Worm (Caenorhabditis elegans) whole organism, late embryonic: ENCODE measurements around the gene bus-8A.

Experiments used
- C38D4.7 ChIP-seq: fragments of 200-800 bp; sonication (Bioruptor generic); optimal IDR thresholded peaks from 2 replicates; lab custom pipeline; 2018; ENCODE audit warnings: mild to moderate bottlenecking, missing genetic modification characterization, moderate library complexity, missing compliant biosample characterization
- K02D7.2 ChIP-seq: sonication (generic microtip); optimal IDR thresholded peaks from 2 replicates; lab custom pipeline; 2017; ENCODE audit warnings: mild to moderate bottlenecking, missing genetic modification characterization, missing compliant biosample characterization
- K09A11.1 ChIP-seq: sonication (generic microtip); optimal IDR thresholded peaks from 2 replicates; lab custom pipeline; 2017; ENCODE audit warnings: antibody characterized with exemption, mild to moderate bottlenecking, missing genetic modification characterization, missing compliant biosample characterization; ENCODE audit not compliant: insufficient read depth
- ahr-1 ChIP-seq: sonication (generic microtip); optimal IDR thresholded peaks from 2 replicates; lab custom pipeline; 2016; ENCODE audit warnings: missing genetic modification characterization, missing compliant biosample characterization
- ceh-14 ChIP-seq: sonication (generic microtip); optimal IDR thresholded peaks from 2 replicates; lab custom pipeline; 2016; ENCODE audit warnings: missing genotype, missing genetic modification characterization, missing compliant biosample characterization
- ceh-18 ChIP-seq: sonication (generic microtip); optimal IDR thresholded peaks from 2 replicates; lab custom pipeline; 2016; ENCODE audit warnings: missing genetic modification characterization, missing compliant biosample characterization
- ceh-30 ChIP-seq: fragments of 150-350 bp; optimal IDR thresholded peaks from 2 replicates; lab custom pipeline; 2014; ENCODE audit warnings: missing biosample characterization, missing genetic modification characterization
- ceh-31 ChIP-seq: sonication (generic microtip); optimal IDR thresholded peaks from 2 replicates; lab custom pipeline; 2016; ENCODE audit warnings: missing genetic modification characterization, missing compliant biosample characterization
- ceh-34 ChIP-seq: sonication (generic microtip); optimal IDR thresholded peaks from 2 replicates; lab custom pipeline; 2016; ENCODE audit warnings: mild to moderate bottlenecking, missing genetic modification characterization, missing compliant biosample characterization
- ceh-45 ChIP-seq: fragments of 200-800 bp; sonication (Bioruptor generic); IDR thresholded peaks from 2 replicates; pipeline ENCODE4 v1.3.6; 2022; ENCODE audit warnings: missing genetic modification reagents, missing genetic modification characterization, missing compliant biosample characterization
- ceh-48 ChIP-seq: sonication (generic microtip); optimal IDR thresholded peaks from 2 replicates; lab custom pipeline; 2016; ENCODE audit warnings: missing genetic modification characterization, inconsistent platforms, missing compliant biosample characterization
- dve-1 ChIP-seq: sonication (generic microtip); optimal IDR thresholded peaks from 2 replicates; lab custom pipeline; 2017; ENCODE audit warnings: antibody characterized with exemption, mild to moderate bottlenecking, missing genetic modification characterization, missing compliant biosample characterization
- elt-2 ChIP-seq: sonication (generic microtip); optimal IDR thresholded peaks from 2 replicates; lab custom pipeline; 2016; ENCODE audit warnings: missing genetic modification reagents, missing genetic modification characterization, missing compliant biosample characterization
- elt-4 ChIP-seq: sonication (generic microtip); optimal IDR thresholded peaks from 2 replicates; lab custom pipeline; 2016; ENCODE audit warnings: missing genetic modification characterization, missing compliant biosample characterization
- fkh-6 ChIP-seq: sonication (generic microtip); optimal IDR thresholded peaks from 2 replicates; lab custom pipeline; 2016; ENCODE audit warnings: missing genetic modification characterization, missing compliant biosample characterization
- hlh-15 ChIP-seq: sonication (generic microtip); optimal IDR thresholded peaks from 2 replicates; lab custom pipeline; 2016; ENCODE audit warnings: missing genetic modification characterization, missing compliant biosample characterization
- hlh-6 ChIP-seq: sonication (generic microtip); optimal IDR thresholded peaks from 2 replicates; lab custom pipeline; 2016; ENCODE audit warnings: missing genotype, missing genetic modification characterization, missing compliant biosample characterization
- lim-6 ChIP-seq: sonication (generic microtip); optimal IDR thresholded peaks from 2 replicates; lab custom pipeline; 2016; ENCODE audit warnings: missing genetic modification characterization, missing compliant biosample characterization
- lin-11 ChIP-seq: fragments of 200-800 bp; sonication (Bioruptor generic); optimal IDR thresholded peaks from 2 replicates; lab custom pipeline; 2018; ENCODE audit warnings: mild to moderate bottlenecking, missing genetic modification characterization, missing compliant biosample characterization
- nfya-1 ChIP-seq: sonication (generic microtip); optimal IDR thresholded peaks from 2 replicates; lab custom pipeline; 2017; ENCODE audit warnings: missing genetic modification characterization, mild to moderate bottlenecking, missing compliant biosample characterization, antibody characterized with exemption, moderate library complexity
- npax-4 ChIP-seq: sonication (generic microtip); optimal IDR thresholded peaks from 2 replicates; lab custom pipeline; 2016; ENCODE audit warnings: missing genetic modification characterization, missing compliant biosample characterization
- pat-9 ChIP-seq: fragments of 200-800 bp; sonication (Bioruptor generic); optimal IDR thresholded peaks from 2 replicates; lab custom pipeline; 2018; ENCODE audit warnings: mild to moderate bottlenecking, missing genetic modification characterization, moderate library complexity, missing compliant biosample characterization
- ref-2 ChIP-seq: sonication (generic microtip); optimal IDR thresholded peaks from 2 replicates; lab custom pipeline; 2016; ENCODE audit warnings: missing genetic modification characterization, missing compliant biosample characterization
- sdc-2 ChIP-seq: sonication (generic microtip); optimal IDR thresholded peaks from 2 replicates; lab custom pipeline; 2016; ENCODE audit warnings: missing genotype, missing genetic modification characterization, missing compliant biosample characterization
- sox-2 ChIP-seq: fragments of 200-800 bp; sonication (Bioruptor generic); IDR thresholded peaks from 2 replicates; pipeline ENCODE4 v1.3.6; 2022; ENCODE audit warnings: missing genetic modification reagents, missing genetic modification characterization, missing compliant biosample characterization
- sox-4 ChIP-seq: sonication (generic microtip); optimal IDR thresholded peaks from 2 replicates; lab custom pipeline; 2017; ENCODE audit warnings: mild to moderate bottlenecking, missing genetic modification characterization, inconsistent platforms, missing compliant biosample characterization
- syd-9 ChIP-seq: sonication (generic microtip); optimal IDR thresholded peaks from 2 replicates; lab custom pipeline; 2016; ENCODE audit warnings: mild to moderate bottlenecking, missing genetic modification characterization, moderate library complexity, missing compliant biosample characterization
- unc-3 ChIP-seq, 2 experiments: fragments of 200-800 bp in 1 of 2; sonication (Bioruptor generic) in 1 of 2; sonication (generic microtip) in 1 of 2; conservative IDR thresholded peaks in 1 of 2; optimal IDR thresholded peaks in 1 of 2; 2 replicates each; pipeline versions ENCODE4 v1.3.6 to Lab custom; 2016 to 2022; ENCODE audit warnings: missing compliant biosample characterization in 2 of 2, missing genetic modification characterization in 2 of 2, missing genetic modification reagents in 1 of 2
- unc-42 ChIP-seq: sonication (generic microtip); optimal IDR thresholded peaks from 2 replicates; lab custom pipeline; 2016; ENCODE audit warnings: missing genotype, missing genetic modification characterization, missing compliant biosample characterization
- unc-86 ChIP-seq: sonication (generic microtip); optimal IDR thresholded peaks from 2 replicates; lab custom pipeline; 2016; ENCODE audit warnings: missing genetic modification characterization, missing compliant biosample characterization
- ztf-16 ChIP-seq: sonication (generic microtip); optimal IDR thresholded peaks from 2 replicates; lab custom pipeline; 2017; ENCODE audit warnings: missing genetic modification characterization, missing compliant biosample characterization

Gene bus-8A

ce11 chrX:5507926-5508325, 15.2 kb downstream of the bus-8A start:
- no peak for TF ChIP-seq npax-4 (tag; lab: Kevin White, UChicago)
- TF ChIP-seq ztf-16 (tag; lab: Kevin White, UChicago), result no peak
- TF ChIP-seq pat-9 (tag; lab: Kevin White, UChicago), result no peak
- peak; percentile 75 for TF ChIP-seq ceh-48 (tag; lab: Kevin White, UChicago)
- no peak for TF ChIP-seq syd-9 (tag; lab: Kevin White, UChicago)
- TF ChIP-seq ceh-31 (tag; lab: Kevin White, UChicago), result peak; percentile 24

ce11 chrX:5509114-5509877, 16.6 kb downstream of the bus-8A start:
- TF ChIP-seq dve-1 (no peak), elt-2 (tag; lab: Kevin White, UChicago) (no peak), ceh-48 (tag; lab: Kevin White, UChicago) (no peak), fkh-6 (tag; lab: Kevin White, UChicago) (no peak), ceh-18 (tag; lab: Kevin White, UChicago) (peak; percentile 44)

- no peak for TF ChIP-seq ceh-45 (GFP tag; lab: Robert Waterston, UW)
- TF ChIP-seq ref-2 (tag; lab: Kevin White, UChicago), result no peak
- TF ChIP-seq ceh-18 (tag; lab: Kevin White, UChicago), result no peak
- no peak for TF ChIP-seq ceh-14 (tag; lab: Kevin White, UChicago)
- TF ChIP-seq hlh-6, result no peak
- no peak for TF ChIP-seq dve-1
- TF ChIP-seq hlh-15, result no peak
- TF ChIP-seq sox-2 (GFP tag; lab: Robert Waterston, UW), result no peak
- no peak for TF ChIP-seq ceh-34
- TF ChIP-seq sox-4, result no peak
- TF ChIP-seq nfya-1 (tag; lab: Kevin White, UChicago), result no peak
- TF ChIP-seq, all 69 proteins: peak for 0
Observed at ce11 chrX:5512227-5512626, 19.5 kb downstream of the bus-8A start, which contains the start of gene T23F2.3. T23F2.3 (minus strand) TSS chrX:5512327.

- no peak for TF ChIP-seq unc-3 (GFP tag; conservative IDR thresholded peaks at IDR 0.05; lab: Robert Waterston, UW)
- TF ChIP-seq unc-3 (tag; optimal IDR thresholded peaks at IDR 0.05; lab: Kevin White, UChicago), result peak; percentile 51
- no peak for TF ChIP-seq npax-4 (tag; lab: Kevin White, UChicago)
- TF ChIP-seq K02D7.2 (tag; lab: Kevin White, UChicago), result no peak
Observed at ce11 chrX:5512707-5513106, 20.0 kb downstream of the bus-8A start.

- TF ChIP-seq C38D4.7 (GFP tag; lab: Kevin White, UChicago) (no peak), npax-4 (tag; lab: Kevin White, UChicago) (no peak), unc-86 (tag; lab: Kevin White, UChicago) (no peak), nfya-1 (tag; lab: Kevin White, UChicago) (no peak)
Observed at ce11 chrX:5514346-5514745, 21.6 kb downstream of the bus-8A start.

ce11 chrX:5514984-5515383, 22.3 kb downstream of the bus-8A start, which contains the start of gene T23F2.4:
T23F2.4 (minus strand) TSS chrX:5515084.
- TF ChIP-seq lin-11 (tag; lab: Kevin White, UChicago) (no peak), hlh-15 (no peak), ceh-30 (tag; lab: Kevin White, UChicago) (no peak), unc-42 (no peak), dve-1 (no peak), ahr-1 (tag; lab: Kevin White, UChicago) (no peak), lim-6 (no peak), hlh-6 (no peak), K09A11.1 (no peak), elt-4 (tag; lab: Kevin White, UChicago) (no peak), sdc-2 (tag; lab: Kevin White, UChicago) (no peak)
